Worm (Caenorhabditis elegans) whole organism, L2 larva: ENCODE measurements around the gene F01G10.4.

Experiments used
- aly-2 ChIP-seq: fragments of 150-350 bp; optimal IDR thresholded peaks from 2 replicates; lab custom pipeline; 2014; ENCODE audit warnings: missing biosample characterization, missing genetic modification characterization
- ama-1 ChIP-seq: fragments of 150-350 bp; optimal IDR thresholded peaks from 2 replicates; lab custom pipeline; 2018; ENCODE audit warnings: inconsistent platforms
- egl-27 ChIP-seq: sonication (generic microtip); optimal IDR thresholded peaks from 3 replicates; lab custom pipeline; 2017; ENCODE audit warnings: missing biosample characterization, missing genetic modification reagents, missing genetic modification characterization
- lsy-2 ChIP-seq, 2 experiments: fragments of 150-350 bp in 1 of 2; sonication (generic microtip) in 1 of 2; optimal IDR thresholded peaks; 2 replicates each; lab custom pipeline; 2014 to 2017; ENCODE audit warnings: missing biosample characterization in 2 of 2, missing genetic modification characterization in 2 of 2
- nhr-11 ChIP-seq: fragments of 150-350 bp; optimal IDR thresholded peaks from 2 replicates; lab custom pipeline; 2014; ENCODE audit warnings: missing biosample characterization, missing genetic modification characterization
- nhr-12 ChIP-seq: fragments of 150-350 bp; optimal IDR thresholded peaks from 2 replicates; lab custom pipeline; 2014; ENCODE audit warnings: missing biosample characterization, missing genetic modification characterization
- nhr-237 ChIP-seq: fragments of 150-350 bp; optimal IDR thresholded peaks from 2 replicates; lab custom pipeline; 2014; ENCODE audit warnings: missing biosample characterization, missing genetic modification characterization
- nhr-77 ChIP-seq: fragments of 150-350 bp; optimal IDR thresholded peaks from 2 replicates; lab custom pipeline; 2014; ENCODE audit warnings: missing biosample characterization, missing genetic modification characterization
- sem-4 ChIP-seq: fragments of 150-350 bp; optimal IDR thresholded peaks from 2 replicates; lab custom pipeline; 2014; ENCODE audit warnings: missing biosample characterization, missing genetic modification reagents, missing genetic modification characterization
- ztf-11 ChIP-seq: sonication (generic microtip); optimal IDR thresholded peaks from 2 replicates; lab custom pipeline; 2017; ENCODE audit warnings: missing biosample characterization, missing genetic modification characterization
- ztf-4 ChIP-seq: fragments of 150-350 bp; optimal IDR thresholded peaks from 2 replicates; lab custom pipeline; 2014; ENCODE audit warnings: missing biosample characterization, missing genetic modification characterization

DNA sequence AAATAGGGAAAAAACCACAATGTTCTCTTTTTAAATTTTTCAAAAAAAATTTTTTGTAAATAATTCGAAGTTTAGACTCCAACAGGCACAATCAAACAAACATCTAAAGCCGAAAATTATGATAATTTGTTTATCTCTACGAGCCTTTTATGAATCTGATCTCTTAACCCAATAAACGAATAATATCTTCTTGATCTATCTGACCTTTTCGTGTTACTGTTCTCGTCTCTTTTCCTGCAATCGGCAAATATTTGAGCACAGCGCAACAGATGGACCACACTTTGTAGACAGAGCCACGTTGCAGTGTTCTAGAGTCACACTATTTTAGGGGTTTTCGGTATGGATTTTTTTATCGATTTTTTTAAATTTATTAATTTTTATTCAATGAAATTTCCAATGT is 19.4 kb upstream of the F01G10.4 start:
- no peak for TF ChIP-seq nhr-237 (tag; lab: Kevin White, UChicago)
- TF ChIP-seq ztf-11 (tag; lab: Kevin White, UChicago), result no peak
- TF ChIP-seq nhr-11, result no peak
- TF ChIP-seq nhr-12, result no peak
- no peak for TF ChIP-seq sem-4 (tag; lab: Kevin White, UChicago)
- TF ChIP-seq lsy-2 (tag; optimal IDR thresholded peaks at IDR 0.05; lab: Kevin White, UChicago), result no peak
- TF ChIP-seq ztf-4 (tag; lab: Kevin White, UChicago), result no peak
- no peak for TF ChIP-seq egl-27
- TF ChIP-seq ama-1 (lab: Kevin White, UChicago), result no peak
- TF ChIP-seq nhr-77, result no peak
- TF ChIP-seq aly-2 (tag; lab: Kevin White, UChicago), result no peak
